Worm (Caenorhabditis elegans) whole organism, dauer: ENCODE results near the gene W02B12.12.
"Not testable (repeated sequence)": the region's sequence is repeated elsewhere in the genome, so short reads cannot be mapped to it uniquely, and the experiment has no call there.

Source experiments
- unc-62 ChIP-seq: sonication (generic microtip); optimal IDR thresholded peaks from 2 replicates; lab custom pipeline; 2017; ENCODE audit warnings: missing biosample characterization, missing genetic modification reagents, missing genetic modification characterization

Gene W02B12.12

ce11 chrII:11452498-11453005 is 26.4 kb downstream of the W02B12.12 start, which contains the start of gene rsp-2:
TSS of gene rsp-2 (minus strand) at chrII:11452955.
- no peak for TF ChIP-seq unc-62 (GFP tag; lab: Kevin White, UChicago)

- no peak for TF ChIP-seq unc-62 (GFP tag; lab: Kevin White, UChicago)
These were observed 27.2 kb downstream of the W02B12.12 start for ce11 chrII:11451738-11452137.

- no peak for TF ChIP-seq unc-62 (GFP tag; lab: Kevin White, UChicago)
These were observed 28.1 kb downstream of the W02B12.12 start for ce11 chrII:11450882-11451281.

ce11 chrII:11448753-11449152 is 30.2 kb downstream of the W02B12.12 start, which contains the start of gene W02B12.1:
TSS of gene W02B12.1 (plus strand) at chrII:11449021.
- no peak for TF ChIP-seq unc-62 (GFP tag; lab: Kevin White, UChicago)

- TF ChIP-seq unc-62 (GFP tag; lab: Kevin White, UChicago): no peak
These were observed 34.0 kb downstream of the W02B12.12 start, which contains the start of gene W02B12.13 for ce11 chrII:11444973-11445372. TSS of gene W02B12.13 (plus strand) at chrII:11445273.

- no peak for TF ChIP-seq unc-62 (GFP tag; lab: Kevin White, UChicago)
These were observed 35.1 kb downstream of the W02B12.12 start, which contains the start of gene adbp-1 for ce11 chrII:11443862-11444261. TSS of gene adbp-1 (plus strand) at chrII:11444162.

ce11 chrII:11443128-11443527 is 35.8 kb downstream of the W02B12.12 start:
- TF ChIP-seq unc-62 (GFP tag; lab: Kevin White, UChicago): no peak

ce11 chrII:11442425-11442824 is 36.6 kb downstream of the W02B12.12 start, which contains the start of gene ebp-2:
TSS of gene ebp-2 (plus strand) at chrII:11442725.
- TF ChIP-seq unc-62 (GFP tag; lab: Kevin White, UChicago): not testable (repeated sequence)

- TF ChIP-seq unc-62 (GFP tag; lab: Kevin White, UChicago): no peak
These were observed 38.7 kb downstream of the W02B12.12 start, which contains the start of gene VW02B12L.2 for ce11 chrII:11440265-11440664. TSS of gene VW02B12L.2 (minus strand) at chrII:11440329.

ce11 chrII:11438417-11438816 is 40.6 kb downstream of the W02B12.12 start, which contains the start of gene vha-6:
TSS of gene vha-6 (minus strand) at chrII:11438452.
- TF ChIP-seq unc-62 (GFP tag; lab: Kevin White, UChicago): no peak

- no peak for TF ChIP-seq unc-62 (GFP tag; lab: Kevin White, UChicago)
These were observed 45.0 kb downstream of the W02B12.12 start, which contains the start of gene C05D12.5 for ce11 chrII:11433942-11434341. TSS of gene C05D12.5 (plus strand) at chrII:11434242.

ce11 chrII:11431584-11431983 is 47.4 kb downstream of the W02B12.12 start, which contains the start of gene C05D12.4:
TSS of gene C05D12.4 (plus strand) at chrII:11431884.
- no peak for TF ChIP-seq unc-62 (GFP tag; lab: Kevin White, UChicago)

ce11 chrII:11428599-11428998 is 50.4 kb downstream of the W02B12.12 start:
- no peak for TF ChIP-seq unc-62 (GFP tag; lab: Kevin White, UChicago)

ce11 chrII:11427322-11427721 is 51.7 kb downstream of the W02B12.12 start:
- TF ChIP-seq unc-62 (GFP tag; lab: Kevin White, UChicago): no peak
